Worm (Caenorhabditis elegans) whole organism, late embryonic: ENCODE measurements around the gene F59B10.6.
"Not testable (repeated sequence)": the region's sequence is repeated elsewhere in the genome, so short reads cannot be mapped to it uniquely, and the experiment has no call there.

Source experiments
- C08G9.2 ChIP-seq: sonication (generic microtip); optimal IDR thresholded peaks from 2 replicates; lab custom pipeline; 2016; ENCODE audit warnings: mild to moderate bottlenecking, missing genetic modification characterization, moderate library complexity, missing compliant biosample characterization
- F13H6.1 ChIP-seq: sonication (generic microtip); optimal IDR thresholded peaks from 2 replicates; lab custom pipeline; 2016; ENCODE audit warnings: missing genetic modification characterization, missing compliant biosample characterization
- K02D7.2 ChIP-seq: sonication (generic microtip); optimal IDR thresholded peaks from 2 replicates; lab custom pipeline; 2017; ENCODE audit warnings: mild to moderate bottlenecking, missing genetic modification characterization, missing compliant biosample characterization
- T23F11.4 ChIP-seq: fragments of 200-800 bp; sonication (Bioruptor generic); optimal IDR thresholded peaks from 2 replicates; lab custom pipeline; 2018; ENCODE audit warnings: mild to moderate bottlenecking, missing genetic modification characterization, missing compliant biosample characterization
- ahr-1 ChIP-seq: sonication (generic microtip); optimal IDR thresholded peaks from 2 replicates; lab custom pipeline; 2016; ENCODE audit warnings: missing genetic modification characterization, missing compliant biosample characterization
- ama-1 ChIP-seq: fragments of 150-350 bp; optimal IDR thresholded peaks from 2 replicates; lab custom pipeline; 2014
- ceh-14 ChIP-seq: sonication (generic microtip); optimal IDR thresholded peaks from 2 replicates; lab custom pipeline; 2016; ENCODE audit warnings: missing genotype, missing genetic modification characterization, missing compliant biosample characterization
- ceh-18 ChIP-seq: sonication (generic microtip); optimal IDR thresholded peaks from 2 replicates; lab custom pipeline; 2016; ENCODE audit warnings: missing genetic modification characterization, missing compliant biosample characterization
- ceh-2 ChIP-seq: sonication (generic microtip); optimal IDR thresholded peaks from 2 replicates; lab custom pipeline; 2016; ENCODE audit warnings: missing genotype, missing genetic modification characterization, missing compliant biosample characterization
- ceh-30 ChIP-seq: fragments of 150-350 bp; optimal IDR thresholded peaks from 2 replicates; lab custom pipeline; 2014; ENCODE audit warnings: missing biosample characterization, missing genetic modification characterization
- ceh-31 ChIP-seq: sonication (generic microtip); optimal IDR thresholded peaks from 2 replicates; lab custom pipeline; 2016; ENCODE audit warnings: missing genetic modification characterization, missing compliant biosample characterization
- ceh-34 ChIP-seq: sonication (generic microtip); optimal IDR thresholded peaks from 2 replicates; lab custom pipeline; 2016; ENCODE audit warnings: mild to moderate bottlenecking, missing genetic modification characterization, missing compliant biosample characterization
- ceh-45 ChIP-seq: fragments of 200-800 bp; sonication (Bioruptor generic); IDR thresholded peaks from 2 replicates; pipeline ENCODE4 v1.3.6; 2022; ENCODE audit warnings: missing genetic modification reagents, missing genetic modification characterization, missing compliant biosample characterization
- ceh-48 ChIP-seq: sonication (generic microtip); optimal IDR thresholded peaks from 2 replicates; lab custom pipeline; 2016; ENCODE audit warnings: missing genetic modification characterization, inconsistent platforms, missing compliant biosample characterization
- ceh-6 ChIP-seq: fragments of 200-800 bp; sonication (Bioruptor generic); optimal IDR thresholded peaks from 2 replicates; lab custom pipeline; 2018; ENCODE audit warnings: mild to moderate bottlenecking, missing genetic modification characterization, missing compliant biosample characterization
- ceh-9 ChIP-seq: sonication (generic microtip); optimal IDR thresholded peaks from 2 replicates; lab custom pipeline; 2016; ENCODE audit warnings: mild to moderate bottlenecking, missing genetic modification characterization, inconsistent platforms, missing compliant biosample characterization
- dmd-4 ChIP-seq: sonication (generic microtip); optimal IDR thresholded peaks from 2 replicates; lab custom pipeline; 2016; ENCODE audit warnings: borderline replicate concordance, missing genetic modification characterization, missing compliant biosample characterization
- dve-1 ChIP-seq: sonication (generic microtip); optimal IDR thresholded peaks from 2 replicates; lab custom pipeline; 2017; ENCODE audit warnings: antibody characterized with exemption, mild to moderate bottlenecking, missing genetic modification characterization, missing compliant biosample characterization
- elt-4 ChIP-seq: sonication (generic microtip); optimal IDR thresholded peaks from 2 replicates; lab custom pipeline; 2016; ENCODE audit warnings: missing genetic modification characterization, missing compliant biosample characterization
- fkh-10 ChIP-seq: fragments of 150-350 bp; optimal IDR thresholded peaks from 2 replicates; lab custom pipeline; 2014; ENCODE audit warnings: missing biosample characterization, missing genetic modification reagents, missing genetic modification characterization
- fkh-6 ChIP-seq: sonication (generic microtip); optimal IDR thresholded peaks from 2 replicates; lab custom pipeline; 2016; ENCODE audit warnings: missing genetic modification characterization, missing compliant biosample characterization
- hlh-15 ChIP-seq: sonication (generic microtip); optimal IDR thresholded peaks from 2 replicates; lab custom pipeline; 2016; ENCODE audit warnings: missing genetic modification characterization, missing compliant biosample characterization
- hlh-6 ChIP-seq: sonication (generic microtip); optimal IDR thresholded peaks from 2 replicates; lab custom pipeline; 2016; ENCODE audit warnings: missing genotype, missing genetic modification characterization, missing compliant biosample characterization
- hlh-8 ChIP-seq: sonication (generic microtip); optimal IDR thresholded peaks from 2 replicates; lab custom pipeline; 2016; ENCODE audit warnings: missing genotype, missing genetic modification characterization, missing compliant biosample characterization
- lim-6 ChIP-seq: sonication (generic microtip); optimal IDR thresholded peaks from 2 replicates; lab custom pipeline; 2016; ENCODE audit warnings: missing genetic modification characterization, missing compliant biosample characterization
- lin-11 ChIP-seq: fragments of 200-800 bp; sonication (Bioruptor generic); optimal IDR thresholded peaks from 2 replicates; lab custom pipeline; 2018; ENCODE audit warnings: mild to moderate bottlenecking, missing genetic modification characterization, missing compliant biosample characterization
- madf-2 ChIP-seq: sonication (generic microtip); optimal IDR thresholded peaks from 2 replicates; lab custom pipeline; 2017; ENCODE audit warnings: missing genetic modification characterization, missing compliant biosample characterization
- mec-3 ChIP-seq: sonication (generic microtip); optimal IDR thresholded peaks from 2 replicates; lab custom pipeline; 2016; ENCODE audit warnings: borderline replicate concordance, missing genetic modification characterization, missing compliant biosample characterization
- nfya-1 ChIP-seq: sonication (generic microtip); optimal IDR thresholded peaks from 2 replicates; lab custom pipeline; 2017; ENCODE audit warnings: missing genetic modification characterization, mild to moderate bottlenecking, missing compliant biosample characterization, antibody characterized with exemption, moderate library complexity
- nhr-232 ChIP-seq: sonication (generic microtip); optimal IDR thresholded peaks from 2 replicates; lab custom pipeline; 2016; ENCODE audit warnings: missing genetic modification characterization, missing compliant biosample characterization
- pag-3 ChIP-seq: sonication (generic microtip); optimal IDR thresholded peaks from 2 replicates; lab custom pipeline; 2016; ENCODE audit warnings: missing compliant biosample characterization, missing genetic modification characterization, borderline replicate concordance
- pat-9 ChIP-seq: fragments of 200-800 bp; sonication (Bioruptor generic); optimal IDR thresholded peaks from 2 replicates; lab custom pipeline; 2018; ENCODE audit warnings: mild to moderate bottlenecking, missing genetic modification characterization, moderate library complexity, missing compliant biosample characterization
- pros-1 ChIP-seq: fragments of 150-350 bp; optimal IDR thresholded peaks from 2 replicates; lab custom pipeline; 2014; ENCODE audit warnings: missing biosample characterization, missing genetic modification reagents, missing genetic modification characterization
- ref-2 ChIP-seq: sonication (generic microtip); optimal IDR thresholded peaks from 2 replicates; lab custom pipeline; 2016; ENCODE audit warnings: missing genetic modification characterization, missing compliant biosample characterization
- rnt-1 ChIP-seq: sonication (generic microtip); optimal IDR thresholded peaks from 2 replicates; lab custom pipeline; 2016; ENCODE audit warnings: missing genetic modification characterization, missing compliant biosample characterization
- sox-2 ChIP-seq: fragments of 200-800 bp; sonication (Bioruptor generic); IDR thresholded peaks from 2 replicates; pipeline ENCODE4 v1.3.6; 2022; ENCODE audit warnings: missing genetic modification reagents, missing genetic modification characterization, missing compliant biosample characterization
- ttx-3 ChIP-seq: sonication (generic microtip); optimal IDR thresholded peaks from 2 replicates; lab custom pipeline; 2016; ENCODE audit warnings: missing genetic modification reagents, missing genetic modification characterization, missing compliant biosample characterization
- unc-42 ChIP-seq: sonication (generic microtip); optimal IDR thresholded peaks from 2 replicates; lab custom pipeline; 2016; ENCODE audit warnings: missing genotype, missing genetic modification characterization, missing compliant biosample characterization
- zip-5 ChIP-seq: sonication (generic microtip); optimal IDR thresholded peaks from 2 replicates; lab custom pipeline; 2016; ENCODE audit warnings: missing genetic modification characterization, missing compliant biosample characterization
- ztf-16 ChIP-seq: sonication (generic microtip); optimal IDR thresholded peaks from 2 replicates; lab custom pipeline; 2017; ENCODE audit warnings: missing genetic modification characterization, missing compliant biosample characterization

The F59B10.6 gene

DNA sequence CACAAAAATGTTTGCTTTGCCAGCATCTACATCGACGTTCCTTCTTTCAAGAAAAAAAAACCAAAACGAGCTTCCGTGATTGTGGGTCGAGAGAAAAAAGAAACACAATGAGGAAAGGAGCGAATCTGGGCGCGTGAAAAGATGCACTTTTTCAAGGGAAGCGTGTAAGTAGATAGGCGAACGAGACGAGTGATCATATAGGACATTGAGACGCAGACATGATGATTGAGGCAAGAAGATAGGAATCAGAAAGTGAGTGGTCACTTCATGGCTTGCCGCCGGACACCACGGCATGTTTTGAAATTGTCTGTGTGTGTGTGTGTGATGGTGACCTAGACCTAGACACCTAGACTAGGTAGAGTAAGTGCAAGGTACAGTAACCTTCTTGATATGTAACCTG, 22.7 kb downstream of the F59B10.6 start:
- TF ChIP-seq nhr-232 (tag; lab: Kevin White, UChicago) (no peak), nfya-1 (tag; lab: Kevin White, UChicago) (peak; percentile 25), F13H6.1 (peak; percentile 3), ceh-31 (tag; lab: Kevin White, UChicago) (peak; percentile 28), rnt-1 (tag; lab: Kevin White, UChicago) (peak; percentile 44), ceh-6 (GFP tag; lab: Kevin White, UChicago) (no peak), C08G9.2 (tag; lab: Kevin White, UChicago) (no peak), ceh-18 (tag; lab: Kevin White, UChicago) (peak; percentile 22)
- TF ChIP-seq, all 69 proteins: peak for 5

DNA sequence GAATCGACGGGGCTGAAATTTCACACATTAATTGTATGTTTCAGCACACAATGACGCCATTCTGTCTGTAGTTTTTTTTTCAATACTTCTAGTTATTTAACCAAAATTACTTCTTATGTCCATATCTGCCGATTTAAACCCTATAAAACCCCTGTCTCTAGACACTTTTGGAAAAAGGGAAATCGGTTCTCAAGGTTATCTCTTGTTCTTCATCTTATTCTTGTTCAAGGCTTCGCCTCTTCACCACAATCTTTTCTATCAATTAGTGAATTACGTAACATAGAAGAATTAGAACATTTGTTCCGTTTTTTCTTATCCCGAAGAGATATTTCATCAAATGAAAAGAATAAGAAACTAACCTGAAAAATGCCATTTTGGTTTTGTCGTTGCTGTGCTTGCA, 23.6 kb downstream of the F59B10.6 start:
- TF ChIP-seq nfya-1 (tag; lab: Kevin White, UChicago) (no peak), ama-1 (lab: Kevin White, UChicago) (no peak), sox-2 (GFP tag; lab: Robert Waterston, UW) (no peak), fkh-10 (GFP tag; lab: Kevin White, UChicago) (no peak), dve-1 (no peak), mec-3 (tag; lab: Kevin White, UChicago) (no peak), hlh-6 (tag; lab: Kevin White, UChicago) (no peak), dmd-4 (tag; lab: Kevin White, UChicago) (no peak)

DNA sequence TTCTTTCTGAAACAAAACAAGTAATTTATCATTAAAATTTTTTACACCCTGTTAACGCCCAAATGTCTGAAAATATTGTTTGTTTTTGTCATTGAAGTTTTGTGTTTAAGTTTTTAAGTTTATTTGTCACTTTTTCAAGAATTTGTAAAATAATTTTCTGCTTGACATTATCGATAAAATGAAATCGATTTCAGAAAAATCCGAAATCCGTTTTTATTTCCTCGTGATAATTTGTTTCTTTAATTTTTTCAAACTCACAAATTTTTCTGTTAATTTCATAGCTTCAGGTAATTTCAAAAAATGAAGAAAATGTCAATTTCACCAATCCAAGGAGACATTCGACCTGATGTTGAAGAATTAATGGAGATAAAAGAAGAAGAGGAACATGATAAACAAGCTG, 28.4 kb downstream of the F59B10.6 start, which contains the start of gene ZK666.12:
Gene ZK666.12 (plus strand): TSS at position 301 of the 400 bp plus-strand sequence.
- TF ChIP-seq ceh-45: no peak
- no peak for TF ChIP-seq ztf-16 (tag; lab: Kevin White, UChicago)

ce11 chrII:10494467-10494866, 29.8 kb downstream of the F59B10.6 start, which contains the start of gene ZK666.14:
Gene ZK666.14, plus strand, starts transcription at chrII:10494767.
- TF ChIP-seq K02D7.2 (tag; lab: Kevin White, UChicago): no peak
- TF ChIP-seq pros-1: no peak
- TF ChIP-seq F13H6.1: no peak
- no peak for TF ChIP-seq T23F11.4 (GFP tag; lab: Kevin White, UChicago)
- TF ChIP-seq ceh-30 (tag; lab: Kevin White, UChicago): no peak
- no peak for TF ChIP-seq hlh-6 (tag; lab: Kevin White, UChicago)
- TF ChIP-seq zip-5 (tag; lab: Kevin White, UChicago): no peak
- TF ChIP-seq ref-2: no peak
- TF ChIP-seq lim-6 (tag; lab: Kevin White, UChicago): no peak
- TF ChIP-seq fkh-6 (tag; lab: Kevin White, UChicago): no peak
- no peak for TF ChIP-seq ceh-14 (tag; lab: Kevin White, UChicago)
- no peak for TF ChIP-seq ztf-16 (tag; lab: Kevin White, UChicago)
- TF ChIP-seq ahr-1 (tag; lab: Kevin White, UChicago): no peak
- TF ChIP-seq ceh-2 (tag; lab: Kevin White, UChicago): no peak
- no peak for TF ChIP-seq elt-4 (tag; lab: Kevin White, UChicago)
- no peak for TF ChIP-seq unc-42 (tag; lab: Kevin White, UChicago)

DNA sequence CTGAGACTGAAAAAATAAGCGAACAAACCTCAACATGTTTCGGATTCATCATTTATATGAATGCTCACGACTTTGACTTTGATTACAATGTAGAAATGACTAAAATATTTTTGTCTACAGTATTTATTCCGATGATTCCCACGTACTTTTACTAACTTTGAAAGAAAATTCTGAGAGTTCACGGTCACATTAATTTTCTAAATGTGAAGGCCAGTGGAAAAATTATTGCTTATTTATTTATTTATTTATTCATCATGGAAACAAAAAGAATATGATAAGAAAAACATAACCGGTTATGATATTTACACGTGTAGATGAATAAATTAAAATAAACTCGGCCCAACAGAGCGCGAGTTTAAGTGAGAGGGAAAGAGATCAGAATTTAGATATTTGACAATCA, 31.2 kb downstream of the F59B10.6 start, which contains the start of gene ZK666.8:
Gene ZK666.8 (minus strand): TSS at position 101 of the 400 bp plus-strand sequence.
- TF ChIP-seq ceh-48, ahr-1, ceh-18 (tag; lab: Kevin White, UChicago): not testable (repeated sequence)

ce11 chrII:10490329-10490728, 33.9 kb downstream of the F59B10.6 start, which contains the start of gene clec-61:
Gene clec-61, minus strand, starts transcription at chrII:10490537.
- TF ChIP-seq ceh-34 (tag; lab: Kevin White, UChicago) (no peak), mec-3 (tag; lab: Kevin White, UChicago) (no peak), K02D7.2 (tag; lab: Kevin White, UChicago) (no peak), nhr-232 (tag; lab: Kevin White, UChicago) (no peak), pag-3 (tag; lab: Kevin White, UChicago) (no peak), pros-1 (no peak), hlh-8 (tag; lab: Kevin White, UChicago) (no peak), hlh-15 (tag; lab: Kevin White, UChicago) (no peak), ceh-18 (tag; lab: Kevin White, UChicago) (no peak), madf-2 (no peak), fkh-10 (GFP tag; lab: Kevin White, UChicago) (no peak), zip-5 (tag; lab: Kevin White, UChicago) (no peak), ztf-16 (tag; lab: Kevin White, UChicago) (no peak), ceh-9 (tag; lab: Kevin White, UChicago) (no peak), lin-11 (tag; lab: Kevin White, UChicago) (no peak), F13H6.1 (no peak), T23F11.4 (GFP tag; lab: Kevin White, UChicago) (no peak), pat-9 (tag; lab: Kevin White, UChicago) (no peak), ttx-3 (tag; lab: Kevin White, UChicago) (no peak)
